Worm (Caenorhabditis elegans): Measurements from ENCODE around the gene T04C12.11.

- peak; percentile 61 for TF ChIP-seq nhr-28 (tag; optimal IDR thresholded peaks at IDR 0.05)
- no peak for TF ChIP-seq unc-39 (tag; optimal IDR thresholded peaks at IDR 0.05)
Measured at ce11 chrV:11087119-11087518, 27.0 kb upstream of the T04C12.11 start.

All from whole organism, L4 larva.